Worm (Caenorhabditis elegans): ENCODE measurements around the gene egrh-1.

ce11 chrX:14871780-14872179 is 26.0 kb downstream of the egrh-1 start, which contains the start of gene F31F6.2:
- TF ChIP-seq klf-2 (GFP tag; conservative IDR thresholded peaks at IDR 0.05) (no peak), ztf-29 (GFP tag; IDR thresholded peaks at IDR 0.05) (no peak), tab-1 (GFP tag; IDR thresholded peaks at IDR 0.05) (no peak), ztf-23 (GFP tag; IDR thresholded peaks at IDR 0.05) (no peak), flt-1 (GFP tag; IDR thresholded peaks at IDR 0.05) (no peak), ref-1 (GFP tag; conservative IDR thresholded peaks at IDR 0.05) (no peak)

All from whole organism, midembryonic.